Fruit fly (Drosophila melanogaster) whole organism, embryonic: ENCODE measurements around the gene Blos4.

ENCODE experiments used
- Aef1 ChIP-seq: fragments of 200-800 bp; sonication (Bioruptor generic); IDR thresholded peaks from 3 replicates; pipeline ENCODE4 v1.3.6; 2022; ENCODE audit warnings: missing biosample characterization, missing genetic modification characterization
- Awh ChIP-seq: fragments of 200-800 bp; sonication (Bioruptor generic); IDR thresholded peaks from 2 replicates; pipeline ENCODE4, ENCODE4 v1.3.6; 2022; ENCODE audit warnings: missing biosample characterization, missing genetic modification characterization
- BtbVII ChIP-seq: fragments of 200-800 bp; sonication (Bioruptor generic); optimal IDR thresholded peaks from 3 replicates; lab custom pipeline; 2017; ENCODE audit warnings: missing biosample characterization, mild to moderate bottlenecking, missing genetic modification characterization
- CG11504 ChIP-seq: fragments of 200-800 bp; sonication (Bioruptor generic); optimal IDR thresholded peaks from 3 replicates; lab custom pipeline; 2019; ENCODE audit warnings: missing biosample characterization, mild to moderate bottlenecking, missing genetic modification characterization, moderate library complexity
- CG13287 ChIP-seq: fragments of 200-800 bp; sonication (Bioruptor generic); IDR thresholded peaks from 2 replicates; pipeline ENCODE4 v1.3.6; 2022; ENCODE audit warnings: missing biosample characterization, missing genetic modification characterization; ENCODE audit not compliant: partially characterized antibody
- CG13894 ChIP-seq: fragments of 200-800 bp; sonication (Bioruptor generic); optimal IDR thresholded peaks from 3 replicates; lab custom pipeline; 2018; ENCODE audit warnings: missing biosample characterization, mild to moderate bottlenecking, missing genetic modification characterization, moderate library complexity
- CG14014 ChIP-seq: fragments of 200-800 bp; sonication (Bioruptor generic); IDR thresholded peaks from 2 replicates; pipeline ENCODE4 v1.3.6; 2022; ENCODE audit warnings: missing biosample characterization, missing genetic modification characterization
- CG1603 ChIP-seq: fragments of 200-800 bp; sonication (Bioruptor generic); optimal IDR thresholded peaks from 2 replicates; lab custom pipeline; 2019; ENCODE audit warnings: missing biosample characterization, mild to moderate bottlenecking, missing genetic modification characterization, moderate library complexity
- CG17186 ChIP-seq: fragments of 200-800 bp; sonication (Bioruptor generic); optimal IDR thresholded peaks from 3 replicates; lab custom pipeline; 2017; ENCODE audit warnings: missing biosample characterization, missing genetic modification reagents, missing genetic modification characterization
- CG17912 ChIP-seq: fragments of 200-800 bp; sonication (Bioruptor generic); optimal IDR thresholded peaks from 2 replicates; lab custom pipeline; 2018; ENCODE audit warnings: missing biosample characterization, mild to moderate bottlenecking, missing genetic modification characterization
- CG18011 ChIP-seq: fragments of 200-800 bp; sonication (Bioruptor generic); optimal IDR thresholded peaks from 2 replicates; lab custom pipeline; 2017; ENCODE audit warnings: missing biosample characterization, missing genetic modification characterization, mild to moderate bottlenecking, moderate library complexity, missing genotype
- CG18262 ChIP-seq: fragments of 200-800 bp; optimal IDR thresholded peaks from 3 replicates; lab custom pipeline; 2019; ENCODE audit warnings: missing biosample characterization, mild to moderate bottlenecking, missing genetic modification characterization, moderate library complexity
- CG34422 ChIP-seq: fragments of 200-800 bp; sonication (Bioruptor generic); IDR thresholded peaks from 3 replicates; pipeline ENCODE4 v1.3.6; 2022; ENCODE audit warnings: missing biosample characterization, missing genetic modification characterization
- CG43689 ChIP-seq: fragments of 200-800 bp; sonication (Bioruptor generic); IDR thresholded peaks from 2 replicates; pipeline ENCODE4 v1.3.6; 2022; ENCODE audit warnings: missing biosample characterization, missing genetic modification characterization
- CG6175 ChIP-seq: fragments of 200-800 bp; sonication (Bioruptor generic); IDR thresholded peaks from 3 replicates; pipeline ENCODE4 v1.3.6; 2022; ENCODE audit warnings: missing biosample characterization, missing genetic modification characterization
- CG6813 ChIP-seq: fragments of 200-800 bp; sonication (Bioruptor generic); optimal IDR thresholded peaks from 2 replicates; lab custom pipeline; 2017; ENCODE audit warnings: missing biosample characterization, missing genetic modification characterization, mild to moderate bottlenecking, moderate library complexity, missing genetic modification reagents
- CG7556 ChIP-seq: fragments of 200-800 bp; sonication (Bioruptor generic); optimal IDR thresholded peaks from 2 replicates; lab custom pipeline; 2017; ENCODE audit warnings: missing biosample characterization, mild to moderate bottlenecking, missing genetic modification characterization
- CG7987 ChIP-seq: fragments of 200-800 bp; sonication (Bioruptor generic); optimal IDR thresholded peaks from 2 replicates; lab custom pipeline; 2018; ENCODE audit warnings: missing biosample characterization, mild to moderate bottlenecking, missing genetic modification characterization, moderate library complexity
- CG8388 ChIP-seq: fragments of 200-800 bp; sonication (Bioruptor generic); optimal IDR thresholded peaks from 2 replicates; lab custom pipeline; 2019; ENCODE audit warnings: missing biosample characterization, mild to moderate bottlenecking, missing genetic modification characterization, moderate library complexity
- CrebB ChIP-seq: fragments of 200-800 bp; sonication (Bioruptor generic); optimal IDR thresholded peaks from 3 replicates; lab custom pipeline; 2018; ENCODE audit warnings: missing biosample characterization, mild to moderate bottlenecking, missing genetic modification characterization
- Doc3 ChIP-seq: fragments of 200-800 bp; sonication (Bioruptor generic); IDR thresholded peaks from 3 replicates; pipeline ENCODE4 v1.3.6; 2022; ENCODE audit warnings: missing biosample characterization, missing genetic modification characterization; ENCODE audit not compliant: partially characterized antibody
- Dp ChIP-seq: fragments of 200-800 bp; sonication (Bioruptor generic); optimal IDR thresholded peaks from 2 replicates; lab custom pipeline; 2018; ENCODE audit warnings: missing biosample characterization, mild to moderate bottlenecking, missing genetic modification characterization, moderate library complexity
- E2f2 ChIP-seq: fragments of 200-800 bp; sonication (Bioruptor generic); IDR thresholded peaks from 2 replicates; pipeline ENCODE4 v1.3.6; 2022; ENCODE audit warnings: missing biosample characterization, missing genetic modification characterization
- Ets97D ChIP-seq: fragments of 200-800 bp; sonication (Bioruptor generic); optimal IDR thresholded peaks from 3 replicates; lab custom pipeline; 2016; ENCODE audit warnings: missing biosample characterization, missing genetic modification characterization
- HmgZ ChIP-seq: fragments of 200-800 bp; sonication (Bioruptor generic); optimal IDR thresholded peaks from 2 replicates; lab custom pipeline; 2018; ENCODE audit warnings: missing biosample characterization, mild to moderate bottlenecking, missing genetic modification characterization
- Jarid2 ChIP-seq: fragments of 200-800 bp; sonication (Bioruptor generic); optimal IDR thresholded peaks from 3 replicates; lab custom pipeline; 2017; ENCODE audit warnings: mild to moderate bottlenecking, missing biosample characterization, missing genetic modification reagents, missing genetic modification characterization
- Rfx ChIP-seq: fragments of 200-800 bp; sonication (Bioruptor generic); IDR thresholded peaks from 2 replicates; pipeline ENCODE4 v1.3.6; 2022; ENCODE audit warnings: missing biosample characterization, missing genetic modification characterization
- bbx ChIP-seq: fragments of 200-800 bp; sonication (Bioruptor generic); IDR thresholded peaks from 2 replicates; pipeline ENCODE4 v1.3.6; 2022; ENCODE audit warnings: missing biosample characterization, missing genetic modification characterization; ENCODE audit not compliant: partially characterized antibody
- cas ChIP-seq: fragments of 200-800 bp; sonication (Bioruptor generic); IDR thresholded peaks from 2 replicates; pipeline ENCODE4 v1.3.6; 2022; ENCODE audit warnings: missing biosample characterization, missing genetic modification characterization
- cato ChIP-seq: fragments of 200-800 bp; sonication (Bioruptor generic); optimal IDR thresholded peaks from 2 replicates; lab custom pipeline; 2016; ENCODE audit warnings: missing biosample characterization, missing genetic modification characterization, borderline replicate concordance
- caup ChIP-seq: fragments of 200-800 bp; sonication (Bioruptor generic); optimal IDR thresholded peaks from 3 replicates; lab custom pipeline; 2017; ENCODE audit warnings: missing biosample characterization, mild to moderate bottlenecking, missing genetic modification characterization, moderate library complexity; ENCODE audit not compliant: severe bottlenecking
- cg ChIP-seq: fragments of 200-800 bp; sonication (Bioruptor generic); optimal IDR thresholded peaks from 3 replicates; lab custom pipeline; 2019; ENCODE audit warnings: missing biosample characterization, mild to moderate bottlenecking, missing genetic modification characterization, moderate library complexity
- crc ChIP-seq: fragments of 200-800 bp; sonication (Bioruptor generic); optimal IDR thresholded peaks from 2 replicates; lab custom pipeline; 2016; ENCODE audit warnings: missing biosample characterization, missing genetic modification characterization
- dan ChIP-seq: fragments of 200-800 bp; sonication (Bioruptor generic); IDR thresholded peaks from 2 replicates; pipeline ENCODE4 v1.3.6; 2022; ENCODE audit warnings: missing biosample characterization, missing genetic modification characterization
- emc ChIP-seq: fragments of 200-800 bp; sonication (Bioruptor generic); optimal IDR thresholded peaks from 2 replicates; lab custom pipeline; 2016; ENCODE audit warnings: missing biosample characterization, missing genetic modification characterization
- her ChIP-seq: fragments of 200-800 bp; sonication (Bioruptor generic); optimal IDR thresholded peaks from 2 replicates; lab custom pipeline; 2016; ENCODE audit warnings: missing biosample characterization, missing genetic modification characterization
- ind ChIP-seq: fragments of 200-800 bp; sonication (Bioruptor generic); optimal IDR thresholded peaks from 3 replicates; lab custom pipeline; 2016; ENCODE audit warnings: missing biosample characterization, missing genetic modification characterization
- lov ChIP-seq, 2 experiments: fragments of 200-800 bp in 1 of 2; fragments of >200 bp in 1 of 2; sonication (Bioruptor generic) in 1 of 2; IDR thresholded peaks in 1 of 2; optimal IDR thresholded peaks in 1 of 2; 2 replicates in 1 of 2; 3 replicates in 1 of 2; pipeline versions ENCODE4 v1.3.6 to Lab custom; 2017 to 2022; ENCODE audit warnings: missing biosample characterization in 1 of 2, missing genetic modification characterization in 1 of 2
- sc ChIP-seq, 3 experiments: fragments of >200 bp in 2 of 3; fragments of 200-800 bp in 1 of 3; sonication (Bioruptor generic) in 1 of 3; optimal IDR thresholded peaks; 2 replicates in 2 of 3; 3 replicates in 1 of 3; lab custom pipeline; 2017; ENCODE audit warnings: mild to moderate bottlenecking in 1 of 3, missing biosample characterization in 1 of 3, missing genetic modification characterization in 1 of 3, missing genetic modification reagents in 1 of 3
- sr ChIP-seq: fragments of 200-800 bp; sonication (Bioruptor generic); IDR thresholded peaks from 3 replicates; pipeline ENCODE4 v1.3.6; 2022; ENCODE audit warnings: missing biosample characterization, missing genetic modification characterization
- ssp ChIP-seq: fragments of 200-800 bp; sonication (Bioruptor generic); IDR thresholded peaks from 2 replicates; pipeline ENCODE4 v1.3.6; 2022; ENCODE audit warnings: missing biosample characterization, missing genetic modification characterization
- stc ChIP-seq: fragments of 200-800 bp; sonication (Bioruptor generic); IDR thresholded peaks from 2 replicates; pipeline ENCODE4 v1.3.6; 2022; ENCODE audit warnings: missing biosample characterization, missing genetic modification characterization
- tio ChIP-seq: fragments of 200-800 bp; sonication (Bioruptor generic); optimal IDR thresholded peaks from 2 replicates; lab custom pipeline; 2017; ENCODE audit warnings: missing biosample characterization, missing genetic modification characterization, inconsistent platforms
- trem ChIP-seq: fragments of 200-800 bp; optimal IDR thresholded peaks from 3 replicates; lab custom pipeline; 2019; ENCODE audit warnings: missing biosample characterization, mild to moderate bottlenecking, missing genetic modification characterization, moderate library complexity
- ttk ChIP-seq: fragments of 200-800 bp; sonication (Bioruptor generic); IDR thresholded peaks from 2 replicates; pipeline ENCODE4 v2.1.2; 2022; ENCODE audit warnings: missing biosample characterization, missing genetic modification characterization
- tup ChIP-seq: fragments of 200-800 bp; sonication (Bioruptor generic); optimal IDR thresholded peaks from 2 replicates; lab custom pipeline; 2016; ENCODE audit warnings: missing biosample characterization, mild to moderate bottlenecking, missing genetic modification characterization, moderate library complexity
- twi ChIP-seq: fragments of 200-800 bp; optimal IDR thresholded peaks from 2 replicates; lab custom pipeline; 2019; ENCODE audit warnings: missing biosample characterization, mild to moderate bottlenecking, missing genetic modification characterization, moderate library complexity

Gene Blos4

DNA sequence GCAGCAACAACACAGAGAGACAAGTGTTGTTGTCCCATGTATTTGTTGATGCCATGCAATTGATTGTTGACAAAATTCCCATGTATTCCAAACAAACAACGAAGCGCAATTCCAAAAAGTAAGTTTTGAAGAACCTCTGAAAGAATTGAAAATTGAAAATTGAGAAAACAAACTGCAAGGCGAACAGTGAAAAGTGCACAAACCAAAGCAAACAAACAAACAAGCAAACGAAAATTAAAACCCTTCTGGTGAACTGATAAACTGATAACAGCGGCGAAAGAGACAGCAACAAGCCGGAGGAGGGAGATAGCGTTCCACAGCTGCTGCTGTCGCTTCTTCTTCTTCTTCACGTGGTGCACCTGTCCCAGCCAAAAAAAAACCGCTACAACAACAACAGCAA lies 20.3 kb upstream of the Blos4 start (continued):
- TF ChIP-seq tup (GFP tag; lab: Kevin White, UChicago): no peak
- TF ChIP-seq CG34422 (GFP tag; lab: Robert Waterston, UW): no peak
- peak; percentile 12 for TF ChIP-seq CG1603 (tag; lab: Kevin White, UChicago)
- TF ChIP-seq lov (optimal IDR thresholded peaks at IDR 0.05; lab: Kevin White, UChicago): no peak
- peak; percentile 39; the same call in 1 of the 3 replicates for TF ChIP-seq lov (GFP tag; IDR thresholded peaks at IDR 0.05; lab: Robert Waterston, UW)
- no peak for TF ChIP-seq CG7556 (GFP tag; lab: Kevin White, UChicago)
- no peak for TF ChIP-seq caup (GFP tag; lab: Kevin White, UChicago)
- peak; percentile 5 for TF ChIP-seq CG11504
- no peak for TF ChIP-seq bbx
- no peak for TF ChIP-seq Rfx (GFP tag; lab: Robert Waterston, UW)
- TF ChIP-seq twi (tag; lab: Kevin White, UChicago): peak; percentile 2

dm6 chr3L:10860042-10860643 lies 18.7 kb upstream of the Blos4 start:
- TF ChIP-seq CG7987 (GFP tag; lab: Kevin White, UChicago): peak; percentile 13
- no peak for TF ChIP-seq ind (GFP tag; lab: Kevin White, UChicago)
- no peak for TF ChIP-seq Dp
- TF ChIP-seq Aef1 (GFP tag; lab: Robert Waterston, UW): no peak
- TF ChIP-seq CG17186 (GFP tag; lab: Kevin White, UChicago): no peak
- no peak for TF ChIP-seq CG17912 (GFP tag; lab: Kevin White, UChicago)
- TF ChIP-seq Doc3 (GFP tag; lab: Robert Waterston, UW): no peak
- no peak for TF ChIP-seq cas (GFP tag; lab: Robert Waterston, UW)
- no peak for TF ChIP-seq emc
- no peak for TF ChIP-seq CrebB
- no peak for TF ChIP-seq cato (GFP tag; lab: Kevin White, UChicago)
- TF ChIP-seq tio (GFP tag; lab: Kevin White, UChicago): no peak
- TF ChIP-seq her (GFP tag; lab: Kevin White, UChicago): peak; percentile 47
- no peak for TF ChIP-seq Jarid2 (GFP tag; lab: Kevin White, UChicago)
- peak; percentile 7; the same call in 1 of the 2 replicates for TF ChIP-seq CG13287 (GFP tag; lab: Robert Waterston, UW)
- no peak for TF ChIP-seq dan (GFP tag; lab: Robert Waterston, UW)
- TF ChIP-seq sc (optimal IDR thresholded peaks at IDR 0.05; lab: Kevin White, UChicago): no peak
- TF ChIP-seq sc (GFP tag; optimal IDR thresholded peaks at IDR 0.05; lab: Kevin White, UChicago): no peak
- no peak for TF ChIP-seq HmgZ
- TF ChIP-seq CG6175 (GFP tag; lab: Robert Waterston, UW): no peak
- 0 out of 2 replicates have a peak, but pooled peaks have one; percentile 19 for TF ChIP-seq ttk (GFP tag; lab: Robert Waterston, UW)
- TF ChIP-seq stc (GFP tag; lab: Robert Waterston, UW): no peak
- TF ChIP-seq CG8388: no peak
- TF ChIP-seq trem (tag; lab: Kevin White, UChicago): peak; percentile 2
- TF ChIP-seq Awh (GFP tag; lab: Robert Waterston, UW): 0 out of 2 replicates have a peak, but pooled peaks have one; percentile 39
- TF ChIP-seq CG6813 (GFP tag; lab: Kevin White, UChicago): no peak
- peak; percentile 31 for TF ChIP-seq CG18262 (tag; lab: Kevin White, UChicago)
- peak; percentile 74 for TF ChIP-seq CG13894
- TF ChIP-seq CG43689 (GFP tag; lab: Robert Waterston, UW): no peak
- TF ChIP-seq sr (GFP tag; lab: Robert Waterston, UW): peak; percentile 68; the same call in 2 of the 3 replicates
- no peak for TF ChIP-seq Rfx (GFP tag; lab: Robert Waterston, UW)
- TF ChIP-seq CG18011 (GFP tag; lab: Kevin White, UChicago): no peak
- TF ChIP-seq BtbVII: no peak
- no peak for TF ChIP-seq CG14014 (GFP tag; lab: Robert Waterston, UW)
- no peak for TF ChIP-seq ssp (GFP tag; lab: Robert Waterston, UW)
- no peak for TF ChIP-seq E2f2
- no peak for TF ChIP-seq crc
- TF ChIP-seq Ets97D: no peak
- TF ChIP-seq cg (GFP tag; lab: Kevin White, UChicago): peak; percentile 89
